Fruit fly (Drosophila melanogaster) whole organism, embryonic: Measurements from ENCODE around the gene CG32298.

Experiments
- Asciz ChIP-seq: fragments of 200-800 bp; sonication (Bioruptor generic); optimal IDR thresholded peaks from 2 replicates; lab custom pipeline; 2017; ENCODE audit warnings: missing biosample characterization, mild to moderate bottlenecking, missing genetic modification characterization, missing genetic modification reagents
- Blimp-1 ChIP-seq: fragments of 200-800 bp; sonication (Bioruptor generic); optimal IDR thresholded peaks from 3 replicates; lab custom pipeline; 2018; ENCODE audit warnings: missing biosample characterization, missing genetic modification characterization, mild to moderate bottlenecking, moderate library complexity, missing genetic modification reagents
- CG1024 ChIP-seq: fragments of 200-800 bp; sonication (Bioruptor generic); IDR thresholded peaks from 2 replicates; pipeline ENCODE4 v1.3.6; 2022; ENCODE audit warnings: missing biosample characterization, missing genetic modification characterization
- CG11723 ChIP-seq: fragments of 200-800 bp; sonication (Bioruptor generic); optimal IDR thresholded peaks from 2 replicates; lab custom pipeline; 2017; ENCODE audit warnings: missing biosample characterization, mild to moderate bottlenecking, missing genetic modification characterization
- CG12391 ChIP-seq: fragments of 200-800 bp; sonication (Bioruptor generic); optimal IDR thresholded peaks from 3 replicates; lab custom pipeline; 2018; ENCODE audit warnings: missing biosample characterization, mild to moderate bottlenecking, missing genetic modification characterization, moderate library complexity
- CG12769 ChIP-seq: fragments of 200-800 bp; sonication (Bioruptor generic); optimal IDR thresholded peaks from 2 replicates; lab custom pipeline; 2019; ENCODE audit warnings: missing biosample characterization, mild to moderate bottlenecking, missing genetic modification characterization, moderate library complexity
- CG14441 ChIP-seq: fragments of 200-800 bp; sonication (Bioruptor generic); IDR thresholded peaks from 2 replicates; pipeline ENCODE4 v1.3.6; 2022; ENCODE audit warnings: missing biosample characterization, missing genetic modification characterization
- CG15269 ChIP-seq: fragments of 200-800 bp; sonication (Bioruptor generic); optimal IDR thresholded peaks from 2 replicates; lab custom pipeline; 2018; ENCODE audit warnings: missing biosample characterization, mild to moderate bottlenecking, missing genetic modification characterization, moderate library complexity
- CG15479 ChIP-seq: fragments of 200-800 bp; sonication (Bioruptor generic); optimal IDR thresholded peaks from 3 replicates; lab custom pipeline; 2019; ENCODE audit warnings: missing biosample characterization, mild to moderate bottlenecking, missing genetic modification characterization, moderate library complexity
- CG15514 ChIP-seq: fragments of 200-800 bp; sonication (Bioruptor generic); optimal IDR thresholded peaks from 3 replicates; lab custom pipeline; 2017; ENCODE audit warnings: missing biosample characterization, missing genetic modification characterization, mild to moderate bottlenecking, moderate library complexity, missing genetic modification reagents
- CG2116 ChIP-seq: fragments of 200-800 bp; sonication (Bioruptor generic); optimal IDR thresholded peaks from 3 replicates; lab custom pipeline; 2018; ENCODE audit warnings: missing biosample characterization, mild to moderate bottlenecking, missing genetic modification characterization
- CG3281 ChIP-seq: fragments of 200-800 bp; sonication (Bioruptor generic); optimal IDR thresholded peaks from 3 replicates; lab custom pipeline; 2017; ENCODE audit warnings: missing biosample characterization, mild to moderate bottlenecking, missing genetic modification characterization
- CG43689 ChIP-seq: fragments of 200-800 bp; sonication (Bioruptor generic); IDR thresholded peaks from 2 replicates; pipeline ENCODE4 v1.3.6; 2022; ENCODE audit warnings: missing biosample characterization, missing genetic modification characterization
- CG6683 ChIP-seq: fragments of 200-800 bp; sonication (Bioruptor generic); optimal IDR thresholded peaks from 2 replicates; lab custom pipeline; 2017; ENCODE audit warnings: missing biosample characterization, mild to moderate bottlenecking, missing genetic modification characterization, missing genetic modification reagents
- CG7556 ChIP-seq: fragments of 200-800 bp; sonication (Bioruptor generic); optimal IDR thresholded peaks from 2 replicates; lab custom pipeline; 2017; ENCODE audit warnings: missing biosample characterization, mild to moderate bottlenecking, missing genetic modification characterization
- CG7987 ChIP-seq: fragments of 200-800 bp; sonication (Bioruptor generic); optimal IDR thresholded peaks from 2 replicates; lab custom pipeline; 2018; ENCODE audit warnings: missing biosample characterization, mild to moderate bottlenecking, missing genetic modification characterization, moderate library complexity
- CG9215 ChIP-seq: fragments of 200-800 bp; sonication (Bioruptor generic); IDR thresholded peaks from 2 replicates; pipeline ENCODE4 v1.3.6; 2022; ENCODE audit warnings: missing biosample characterization, missing genetic modification characterization
- CG9876 ChIP-seq: fragments of 200-800 bp; sonication (Bioruptor generic); optimal IDR thresholded peaks from 2 replicates; lab custom pipeline; 2016; ENCODE audit warnings: missing biosample characterization, missing genetic modification characterization
- D ChIP-seq, 2 experiments: fragments of 200-800 bp in 1 of 2; fragments of >200 bp in 1 of 2; sonication (Bioruptor generic) in 1 of 2; optimal IDR thresholded peaks; 2 replicates in 1 of 2; 3 replicates in 1 of 2; lab custom pipeline; 2017; ENCODE audit warnings: mild to moderate bottlenecking in 1 of 2, missing biosample characterization in 1 of 2, missing genetic modification characterization in 1 of 2, missing genetic modification reagents in 1 of 2
- D19A ChIP-seq: fragments of 200-800 bp; optimal IDR thresholded peaks from 3 replicates; lab custom pipeline; 2019; ENCODE audit warnings: missing biosample characterization, mild to moderate bottlenecking, missing genetic modification characterization, moderate library complexity
- Dip2 ChIP-seq: fragments of 200-800 bp; sonication (Bioruptor generic); IDR thresholded peaks from 2 replicates; pipeline ENCODE4 v1.3.6; 2022; ENCODE audit warnings: missing biosample characterization, missing genetic modification characterization
- Hr51 ChIP-seq, 2 experiments: fragments of 200-800 bp; sonication (Bioruptor generic); optimal IDR thresholded peaks; 2 replicates in 1 of 2; 3 replicates in 1 of 2; lab custom pipeline; 2016 to 2018; ENCODE audit warnings: missing biosample characterization in 2 of 2, missing genetic modification characterization in 2 of 2, mild to moderate bottlenecking in 1 of 2, moderate library complexity in 1 of 2
- Hr78 ChIP-seq, 2 experiments: fragments of 200-800 bp in 1 of 2; fragments of >200 bp in 1 of 2; sonication (Bioruptor generic) in 1 of 2; optimal IDR thresholded peaks; 2 replicates each; lab custom pipeline; 2017 to 2019; ENCODE audit warnings: missing biosample characterization in 2 of 2, missing genetic modification characterization in 2 of 2, mild to moderate bottlenecking in 1 of 2, moderate library complexity in 1 of 2
- Mrtf ChIP-seq: fragments of 200-800 bp; sonication (Bioruptor generic); IDR thresholded peaks from 3 replicates; pipeline ENCODE4 v1.3.6; 2022; ENCODE audit warnings: missing biosample characterization, missing genetic modification characterization
- NC2α ChIP-seq: fragments of 200-800 bp; sonication (Bioruptor generic); optimal IDR thresholded peaks from 2 replicates; lab custom pipeline; 2016; ENCODE audit warnings: missing biosample characterization, missing genetic modification characterization
- Neu2 ChIP-seq: fragments of 200-800 bp; sonication (Bioruptor generic); optimal IDR thresholded peaks from 3 replicates; lab custom pipeline; 2016; ENCODE audit warnings: missing biosample characterization, missing genetic modification characterization, borderline replicate concordance
- Xbp1 ChIP-seq: fragments of 200-800 bp; sonication (Bioruptor generic); optimal IDR thresholded peaks from 3 replicates; lab custom pipeline; 2016; ENCODE audit warnings: missing biosample characterization, mild to moderate bottlenecking, missing genetic modification characterization
- Xrp1 ChIP-seq: fragments of 200-800 bp; sonication (Bioruptor generic); IDR thresholded peaks from 2 replicates; pipeline ENCODE4 v1.3.6; 2022; ENCODE audit warnings: missing biosample characterization, missing genetic modification characterization
- al ChIP-seq: fragments of 200-800 bp; sonication (Bioruptor generic); IDR thresholded peaks from 2 replicates; pipeline ENCODE4 v1.3.6; 2022; ENCODE audit warnings: missing biosample characterization, missing genetic modification characterization
- bab2 ChIP-seq: fragments of 200-800 bp; sonication (Bioruptor generic); optimal IDR thresholded peaks from 2 replicates; lab custom pipeline; 2016; ENCODE audit warnings: missing biosample characterization, missing genetic modification characterization
- bsh ChIP-seq, 2 experiments: fragments of 200-800 bp; sonication (Bioruptor generic); optimal IDR thresholded peaks; 2 replicates each; lab custom pipeline; 2017 to 2018; ENCODE audit warnings: mild to moderate bottlenecking in 2 of 2, missing biosample characterization in 2 of 2, missing genetic modification characterization in 2 of 2, moderate library complexity in 1 of 2
- cg ChIP-seq: fragments of 200-800 bp; sonication (Bioruptor generic); optimal IDR thresholded peaks from 3 replicates; lab custom pipeline; 2019; ENCODE audit warnings: missing biosample characterization, mild to moderate bottlenecking, missing genetic modification characterization, moderate library complexity
- crc ChIP-seq: fragments of 200-800 bp; sonication (Bioruptor generic); optimal IDR thresholded peaks from 2 replicates; lab custom pipeline; 2016; ENCODE audit warnings: missing biosample characterization, missing genetic modification characterization
- crp ChIP-seq, 2 experiments: fragments of 200-800 bp; sonication (Bioruptor generic); optimal IDR thresholded peaks; 2 replicates in 1 of 2; 3 replicates in 1 of 2; lab custom pipeline; 2017; ENCODE audit warnings: missing biosample characterization in 2 of 2, missing genetic modification characterization in 2 of 2, mild to moderate bottlenecking in 1 of 2, moderate library complexity in 1 of 2
- gce ChIP-seq: fragments of 200-800 bp; sonication (Bioruptor generic); IDR thresholded peaks from 3 replicates; pipeline ENCODE4 v1.3.6; 2022; ENCODE audit warnings: missing biosample characterization, missing genetic modification characterization
- grn ChIP-seq: fragments of 200-800 bp; sonication (Bioruptor generic); optimal IDR thresholded peaks from 3 replicates; lab custom pipeline; 2017; ENCODE audit warnings: missing biosample characterization, missing genetic modification characterization
- lola ChIP-seq, 3 experiments: fragments of >200 bp in 2 of 3; fragments of 200-800 bp in 1 of 3; sonication (Bioruptor generic) in 1 of 3; optimal IDR thresholded peaks; 2 replicates each; lab custom pipeline; 2017 to 2019; ENCODE audit warnings: missing biosample characterization in 3 of 3, missing genetic modification characterization in 3 of 3, mild to moderate bottlenecking in 1 of 3, moderate library complexity in 1 of 3
- pan ChIP-seq, 4 experiments: fragments of >200 bp in 3 of 4; fragments of 200-800 bp in 1 of 4; sonication (Bioruptor generic) in 1 of 4; optimal IDR thresholded peaks in 3 of 4; IDR thresholded peaks in 1 of 4; 2 replicates each; pipeline versions ENCODE4 v1.3.6 to Lab custom; 2017 to 2022; ENCODE audit warnings: missing biosample characterization in 2 of 4, missing genetic modification characterization in 2 of 4, mixed read lengths in 1 of 4
- pnt ChIP-seq: fragments of 200-800 bp; sonication (Bioruptor generic); optimal IDR thresholded peaks from 3 replicates; lab custom pipeline; 2016; ENCODE audit warnings: missing biosample characterization, missing genetic modification characterization
- row ChIP-seq: fragments of 200-800 bp; sonication (Bioruptor generic); IDR thresholded peaks from 3 replicates; pipeline ENCODE4 v1.3.6; 2022; ENCODE audit warnings: missing biosample characterization, missing genetic modification characterization
- sens ChIP-seq: fragments of 200-800 bp; sonication (Bioruptor generic); peaks from one replicate; lab custom pipeline; 2016; ENCODE audit warnings: missing biosample characterization, missing genetic modification characterization
- shn ChIP-seq: fragments of 200-800 bp; sonication (Bioruptor generic); optimal IDR thresholded peaks from 3 replicates; lab custom pipeline; 2016; ENCODE audit warnings: missing biosample characterization, missing genetic modification characterization
- sqz ChIP-seq: fragments of 200-800 bp; sonication (Bioruptor generic); optimal IDR thresholded peaks from 3 replicates; lab custom pipeline; 2018; ENCODE audit warnings: missing biosample characterization, mild to moderate bottlenecking, missing genetic modification characterization
- sug ChIP-seq: fragments of 200-800 bp; optimal IDR thresholded peaks from 2 replicates; lab custom pipeline; 2019; ENCODE audit warnings: missing biosample characterization, mild to moderate bottlenecking, missing genetic modification characterization, moderate library complexity
- vvl ChIP-seq: fragments of 200-800 bp; sonication (Bioruptor generic); IDR thresholded peaks from 2 replicates; pipeline ENCODE4 v1.3.6; 2022; ENCODE audit warnings: missing biosample characterization, missing genetic modification characterization

CG32298 gene

DNA sequence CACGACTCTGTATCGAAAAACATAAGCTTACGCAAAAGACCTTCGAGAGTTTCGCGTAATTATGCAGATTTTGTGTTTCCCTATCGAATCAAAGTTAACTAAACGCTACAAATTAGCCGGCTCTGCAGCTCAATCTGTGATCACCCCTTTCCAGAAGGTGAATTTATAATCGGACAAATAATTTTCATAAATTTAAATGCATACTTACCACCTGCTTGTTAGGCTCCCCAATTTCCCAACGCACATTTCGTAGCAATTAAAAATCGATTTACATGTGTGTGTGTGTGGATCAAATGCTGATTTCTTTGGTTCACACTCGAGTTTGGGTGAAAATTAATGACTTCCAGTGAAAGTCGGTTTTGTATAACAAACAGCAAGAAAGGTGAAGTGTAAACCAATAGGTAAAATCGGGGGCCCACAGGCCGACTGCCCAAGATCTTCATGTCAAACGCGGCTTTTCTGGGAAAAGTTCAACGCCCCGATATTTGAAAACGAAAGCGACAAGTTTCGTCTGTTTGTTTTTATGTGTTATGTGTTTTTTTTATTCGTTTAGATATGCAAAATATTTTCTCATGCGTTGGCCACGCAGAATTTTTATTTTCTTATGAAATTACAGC, 6.9 kb upstream of the CG32298 start (continued):
- TF ChIP-seq crp (GFP tag; optimal IDR thresholded peaks at IDR 0.05; lab: Kevin White, UChicago) (no peak), D19A (no peak), cg (GFP tag; lab: Kevin White, UChicago) (peak; percentile 7), CG12769 (tag; lab: Kevin White, UChicago) (no peak), vvl (GFP tag; lab: Robert Waterston, UW) (peak; percentile 83), Hr78 (GFP tag; optimal IDR thresholded peaks at IDR 0.05; lab: Kevin White, UChicago) (peak in 1 of 2 experiments; percentile 7), crc (GFP tag; lab: Kevin White, UChicago) (no peak), Neu2 (no peak), Xbp1 (no peak), CG15479 (no peak), CG3281 (GFP tag; lab: Kevin White, UChicago) (no peak)

DNA sequence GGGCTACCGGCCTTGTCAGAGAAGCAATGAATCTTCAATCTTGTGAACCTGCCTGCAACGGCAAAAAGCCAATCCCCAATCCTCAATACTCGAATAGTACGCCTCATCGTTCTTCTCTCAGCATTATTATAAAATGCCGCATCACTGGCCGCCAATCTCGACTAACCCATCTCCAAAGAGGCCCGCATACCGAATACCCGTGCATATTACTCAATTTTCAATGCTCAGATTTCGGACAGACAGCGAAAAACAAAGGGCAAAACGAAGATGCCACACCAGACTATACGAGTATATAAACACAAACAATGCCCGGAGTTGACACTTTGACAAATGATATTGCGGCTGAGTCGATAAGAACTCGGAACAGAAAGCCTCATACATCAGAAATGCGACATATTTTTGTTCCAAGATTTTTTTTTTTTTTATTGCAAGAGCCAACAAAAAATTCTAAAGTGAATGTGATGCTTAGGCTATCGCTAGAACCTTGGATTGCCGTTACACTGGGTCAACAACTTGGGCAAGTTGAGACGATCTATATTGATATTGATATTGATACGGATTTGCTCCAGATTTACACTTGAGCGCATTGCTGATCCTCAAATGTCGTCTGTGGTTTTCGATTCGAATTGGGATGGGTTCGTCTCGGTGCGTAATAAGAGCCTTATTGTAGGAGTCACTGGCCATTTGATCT, 2.1 kb upstream of the CG32298 start:
- TF ChIP-seq Dip2 (GFP tag; lab: Robert Waterston, UW): no peak
- TF ChIP-seq Hr51 (GFP tag; optimal IDR thresholded peaks at IDR 0.05; lab: Kevin White, UChicago): no peak
- no peak for TF ChIP-seq lola (GFP tag; optimal IDR thresholded peaks at IDR 0.05; lab: Kevin White, UChicago)
- no peak for TF ChIP-seq CG12391 (tag; lab: Kevin White, UChicago)
- peak; percentile 60 for TF ChIP-seq grn (GFP tag; lab: Kevin White, UChicago)
- TF ChIP-seq bab2 (GFP tag; lab: Kevin White, UChicago): peak; percentile 68
- peak; percentile 23 for TF ChIP-seq CG15269 (tag; lab: Kevin White, UChicago)
- no peak for TF ChIP-seq al
- no peak for TF ChIP-seq Mrtf
- no peak for TF ChIP-seq shn (GFP tag; lab: Kevin White, UChicago)
- peak; percentile 4 for TF ChIP-seq CG15514 (GFP tag; lab: Kevin White, UChicago)
- TF ChIP-seq NC2α (GFP tag; lab: Kevin White, UChicago): no peak
- TF ChIP-seq Asciz (GFP tag; lab: Kevin White, UChicago): no peak
- TF ChIP-seq pnt: no peak
- TF ChIP-seq sqz (GFP tag; lab: Kevin White, UChicago): peak; percentile 60
- TF ChIP-seq Xrp1: peak; percentile 23; the same call in 1 of the 2 replicates
- peak; percentile 26; the same call in 1 of the 2 replicates for TF ChIP-seq CG14441
- peak in 1 of 2 experiments; percentile 19 for TF ChIP-seq bsh (GFP tag; optimal IDR thresholded peaks at IDR 0.05; lab: Kevin White, UChicago)
- TF ChIP-seq CG9876 (GFP tag; lab: Kevin White, UChicago): no peak
- TF ChIP-seq CG2116 (GFP tag; lab: Kevin White, UChicago): no peak
- TF ChIP-seq sug: peak; percentile 18
- TF ChIP-seq CG1024 (GFP tag; lab: Robert Waterston, UW): peak; percentile 45; the same call in 1 of the 2 replicates
- peak; percentile 32; the same call in 1 of the 3 replicates for TF ChIP-seq gce
- TF ChIP-seq CG43689: no peak
- no peak for TF ChIP-seq CG9215 (GFP tag; lab: Robert Waterston, UW)
- peak; percentile 3 for TF ChIP-seq Blimp-1 (GFP tag; lab: Kevin White, UChicago)
- no peak for TF ChIP-seq CG6683 (GFP tag; lab: Kevin White, UChicago)
- no peak for TF ChIP-seq row (GFP tag; lab: Robert Waterston, UW)
- no peak for TF ChIP-seq pan (optimal IDR thresholded peaks at IDR 0.05; lab: Kevin White, UChicago)
- TF ChIP-seq pan (GFP tag; optimal IDR thresholded peaks at IDR 0.05 in 1 of 2, IDR thresholded peaks at IDR 0.05 in 1 of 2): peak in 1 of 2 experiments; percentile 10
- no peak for TF ChIP-seq D (optimal IDR thresholded peaks at IDR 0.05; lab: Kevin White, UChicago)
- TF ChIP-seq D (GFP tag; optimal IDR thresholded peaks at IDR 0.05; lab: Kevin White, UChicago): no peak
- TF ChIP-seq sens (GFP tag; lab: Kevin White, UChicago): peak; percentile 79
- TF ChIP-seq CG7987 (GFP tag; lab: Kevin White, UChicago): peak; percentile 14
- no peak for TF ChIP-seq CG11723
- no peak for TF ChIP-seq CG7556 (GFP tag; lab: Kevin White, UChicago)
